Fruit fly (Drosophila melanogaster) whole organism, embryonic: Measurements from ENCODE around the gene pbl.

ENCODE experiments used
- Asciz ChIP-seq: fragments of 200-800 bp; sonication (Bioruptor generic); optimal IDR thresholded peaks from 2 replicates; lab custom pipeline; 2017; ENCODE audit warnings: missing biosample characterization, mild to moderate bottlenecking, missing genetic modification characterization, missing genetic modification reagents
- BtbVII ChIP-seq: fragments of 200-800 bp; sonication (Bioruptor generic); optimal IDR thresholded peaks from 3 replicates; lab custom pipeline; 2017; ENCODE audit warnings: missing biosample characterization, mild to moderate bottlenecking, missing genetic modification characterization
- Bteb2 ChIP-seq: fragments of 200-800 bp; sonication (Bioruptor generic); optimal IDR thresholded peaks from 2 replicates; lab custom pipeline; 2016; ENCODE audit warnings: missing biosample characterization, missing genetic modification characterization
- CG10147 ChIP-seq: fragments of 200-800 bp; sonication (Bioruptor generic); optimal IDR thresholded peaks from 2 replicates; lab custom pipeline; 2019; ENCODE audit warnings: missing biosample characterization, mild to moderate bottlenecking, missing genetic modification characterization, moderate library complexity
- CG10209 ChIP-seq: fragments of 200-800 bp; sonication (Bioruptor generic); optimal IDR thresholded peaks from 3 replicates; lab custom pipeline; 2017; ENCODE audit warnings: missing biosample characterization, mild to moderate bottlenecking, missing genetic modification characterization, missing genetic modification reagents
- CG10959 ChIP-seq: fragments of 200-800 bp; sonication (Bioruptor generic); IDR thresholded peaks from 2 replicates; pipeline ENCODE4 v1.3.6; 2022; ENCODE audit warnings: missing biosample characterization, missing genetic modification characterization
- CG12155 ChIP-seq: fragments of 200-800 bp; sonication (Bioruptor generic); optimal IDR thresholded peaks from 3 replicates; lab custom pipeline; 2016; ENCODE audit warnings: missing biosample characterization, missing genetic modification characterization
- CG12744 ChIP-seq: fragments of 200-800 bp; sonication (Bioruptor generic); optimal IDR thresholded peaks from 2 replicates; lab custom pipeline; 2016; ENCODE audit warnings: missing biosample characterization, missing genetic modification characterization
- CG14441 ChIP-seq: fragments of 200-800 bp; sonication (Bioruptor generic); IDR thresholded peaks from 2 replicates; pipeline ENCODE4 v1.3.6; 2022; ENCODE audit warnings: missing biosample characterization, missing genetic modification characterization
- CG1832 ChIP-seq: fragments of 200-800 bp; sonication (Bioruptor generic); optimal IDR thresholded peaks from 2 replicates; lab custom pipeline; 2017; ENCODE audit warnings: missing biosample characterization, mild to moderate bottlenecking, missing genetic modification characterization, inconsistent platforms
- CG2712 ChIP-seq: fragments of 200-800 bp; optimal IDR thresholded peaks from 3 replicates; lab custom pipeline; 2019; ENCODE audit warnings: missing biosample characterization, mild to moderate bottlenecking, missing genetic modification characterization, moderate library complexity
- CG34224 ChIP-seq: fragments of 200-800 bp; sonication (Bioruptor generic); IDR thresholded peaks from 3 replicates; pipeline ENCODE4 v1.3.6; 2022; ENCODE audit warnings: missing biosample characterization, missing genetic modification characterization; ENCODE audit not compliant: partially characterized antibody
- CG4328 ChIP-seq: fragments of 200-800 bp; sonication (Bioruptor generic); optimal IDR thresholded peaks from 3 replicates; lab custom pipeline; 2017; ENCODE audit warnings: missing biosample characterization, missing genetic modification reagents, missing genetic modification characterization
- CG5180 ChIP-seq: fragments of 200-800 bp; sonication (Bioruptor generic); optimal IDR thresholded peaks from 3 replicates; lab custom pipeline; 2017; ENCODE audit warnings: missing biosample characterization, missing genetic modification characterization, mild to moderate bottlenecking, moderate library complexity, missing genetic modification reagents
- CG5953 ChIP-seq: fragments of 200-800 bp; sonication (Bioruptor generic); IDR thresholded peaks from 2 replicates; pipeline ENCODE4 v1.3.6; 2022; ENCODE audit warnings: missing biosample characterization, missing genetic modification characterization
- CG7786 ChIP-seq: fragments of 200-800 bp; sonication (Bioruptor generic); optimal IDR thresholded peaks from 2 replicates; lab custom pipeline; 2016; ENCODE audit warnings: missing biosample characterization, missing genetic modification characterization
- CG8089 ChIP-seq: fragments of 200-800 bp; sonication (Bioruptor generic); optimal IDR thresholded peaks from 3 replicates; lab custom pipeline; 2016; ENCODE audit warnings: missing biosample characterization, missing genetic modification characterization
- CG9609 ChIP-seq: fragments of 200-800 bp; sonication (Bioruptor generic); optimal IDR thresholded peaks from 3 replicates; lab custom pipeline; 2016; ENCODE audit warnings: missing biosample characterization, missing genetic modification characterization
- E2f1 ChIP-seq: fragments of 200-800 bp; sonication (Bioruptor generic); IDR thresholded peaks from 2 replicates; pipeline ENCODE4 v1.3.6; 2022; ENCODE audit warnings: missing biosample characterization, missing genetic modification characterization
- GATAe ChIP-seq: fragments of 200-800 bp; sonication (Bioruptor generic); conservative IDR thresholded peaks from 2 replicates; pipeline ENCODE4 v1.3.6; 2022; ENCODE audit warnings: missing biosample characterization, missing genetic modification characterization
- HLH54F ChIP-seq: fragments of 200-800 bp; sonication (Bioruptor generic); optimal IDR thresholded peaks from 3 replicates; lab custom pipeline; 2016; ENCODE audit warnings: missing biosample characterization, missing genetic modification characterization
- Hmr ChIP-seq: fragments of 200-800 bp; sonication (Bioruptor generic); optimal IDR thresholded peaks from 3 replicates; lab custom pipeline; 2017; ENCODE audit warnings: mild to moderate bottlenecking, missing biosample characterization, missing genetic modification reagents, missing genetic modification characterization
- Hr78 ChIP-seq, 2 experiments: fragments of 200-800 bp in 1 of 2; fragments of >200 bp in 1 of 2; sonication (Bioruptor generic) in 1 of 2; optimal IDR thresholded peaks; 2 replicates each; lab custom pipeline; 2017 to 2019; ENCODE audit warnings: missing biosample characterization in 2 of 2, missing genetic modification characterization in 2 of 2, mild to moderate bottlenecking in 1 of 2, moderate library complexity in 1 of 2
- Meics ChIP-seq: fragments of 200-800 bp; sonication (Bioruptor generic); optimal IDR thresholded peaks from 2 replicates; lab custom pipeline; 2017; ENCODE audit warnings: missing biosample characterization, mild to moderate bottlenecking, missing genetic modification characterization
- Myb ChIP-seq: fragments of 200-800 bp; sonication (Bioruptor generic); optimal IDR thresholded peaks from 2 replicates; lab custom pipeline; 2016; ENCODE audit warnings: missing biosample characterization, missing genetic modification characterization
- Nf-YB ChIP-seq: fragments of 200-800 bp; sonication (Bioruptor generic); optimal IDR thresholded peaks from 3 replicates; lab custom pipeline; 2019; ENCODE audit warnings: missing biosample characterization, mild to moderate bottlenecking, missing genetic modification characterization, moderate library complexity
- Oli ChIP-seq: fragments of 200-800 bp; sonication (Bioruptor generic); optimal IDR thresholded peaks from 2 replicates; lab custom pipeline; 2018; ENCODE audit warnings: missing biosample characterization, mild to moderate bottlenecking, missing genetic modification characterization, moderate library complexity
- Sox102F ChIP-seq: fragments of 200-800 bp; sonication (Bioruptor generic); optimal IDR thresholded peaks from 2 replicates; lab custom pipeline; 2018; ENCODE audit warnings: missing biosample characterization, mild to moderate bottlenecking, missing genetic modification characterization, moderate library complexity
- Ssrp ChIP-seq: fragments of 200-800 bp; sonication (Bioruptor generic); optimal IDR thresholded peaks from 2 replicates; lab custom pipeline; 2018; ENCODE audit warnings: missing biosample characterization, mild to moderate bottlenecking, missing genetic modification characterization, moderate library complexity
- Taf1 ChIP-seq: fragments of 200-800 bp; sonication (Bioruptor generic); IDR thresholded peaks from 2 replicates; pipeline ENCODE4 v1.3.6; 2022; ENCODE audit warnings: missing biosample characterization, missing genetic modification characterization
- YL-1 ChIP-seq: fragments of 200-800 bp; sonication (Bioruptor generic); optimal IDR thresholded peaks from 3 replicates; lab custom pipeline; 2017; ENCODE audit warnings: missing biosample characterization, mild to moderate bottlenecking, missing genetic modification characterization
- aop ChIP-seq: fragments of 200-800 bp; sonication (Bioruptor generic); IDR thresholded peaks from 2 replicates; pipeline ENCODE4 v1.3.6; 2022; ENCODE audit warnings: missing biosample characterization, missing genetic modification characterization
- bbx ChIP-seq: fragments of 200-800 bp; sonication (Bioruptor generic); IDR thresholded peaks from 2 replicates; pipeline ENCODE4 v1.3.6; 2022; ENCODE audit warnings: missing biosample characterization, missing genetic modification characterization; ENCODE audit not compliant: partially characterized antibody
- cas ChIP-seq: fragments of 200-800 bp; sonication (Bioruptor generic); IDR thresholded peaks from 2 replicates; pipeline ENCODE4 v1.3.6; 2022; ENCODE audit warnings: missing biosample characterization, missing genetic modification characterization
- chn ChIP-seq: fragments of 200-800 bp; sonication (Bioruptor generic); optimal IDR thresholded peaks from 2 replicates; lab custom pipeline; 2016; ENCODE audit warnings: missing biosample characterization, missing genetic modification characterization
- disco-r ChIP-seq: fragments of 200-800 bp; sonication (Bioruptor generic); optimal IDR thresholded peaks from 2 replicates; lab custom pipeline; 2016; ENCODE audit warnings: missing biosample characterization, missing genetic modification characterization
- eve ChIP-seq, 2 experiments: fragments of >200 bp; optimal IDR thresholded peaks; 2 replicates each; lab custom pipeline; 2017; ENCODE audit warnings: missing biosample characterization in 2 of 2, missing genetic modification characterization in 2 of 2
- fd102C ChIP-seq: fragments of 200-800 bp; sonication (Bioruptor generic); optimal IDR thresholded peaks from 2 replicates; lab custom pipeline; 2018; ENCODE audit warnings: missing biosample characterization, mild to moderate bottlenecking, missing genetic modification characterization, moderate library complexity
- gem ChIP-seq: fragments of 200-800 bp; sonication (Bioruptor generic); optimal IDR thresholded peaks from 2 replicates; lab custom pipeline; 2019; ENCODE audit warnings: missing biosample characterization, mild to moderate bottlenecking, missing genetic modification characterization, moderate library complexity
- gt ChIP-seq: fragments of 200-800 bp; sonication (Bioruptor generic); IDR thresholded peaks from 2 replicates; pipeline ENCODE4 v1.3.6; 2022; ENCODE audit warnings: missing biosample characterization, missing genetic modification characterization
- oc ChIP-seq: fragments of 200-800 bp; sonication (Bioruptor generic); optimal IDR thresholded peaks from 2 replicates; lab custom pipeline; 2018; ENCODE audit warnings: missing biosample characterization, mild to moderate bottlenecking, missing genetic modification characterization, moderate library complexity
- p53 ChIP-seq: fragments of 200-800 bp; sonication (Bioruptor generic); optimal IDR thresholded peaks from 2 replicates; lab custom pipeline; 2016; ENCODE audit warnings: missing biosample characterization, missing genetic modification characterization
- pan ChIP-seq, 4 experiments: fragments of >200 bp in 3 of 4; fragments of 200-800 bp in 1 of 4; sonication (Bioruptor generic) in 1 of 4; optimal IDR thresholded peaks in 3 of 4; IDR thresholded peaks in 1 of 4; 2 replicates each; pipeline versions ENCODE4 v1.3.6 to Lab custom; 2017 to 2022; ENCODE audit warnings: missing biosample characterization in 2 of 4, missing genetic modification characterization in 2 of 4, mixed read lengths in 1 of 4
- ranshi ChIP-seq: fragments of 200-800 bp; sonication (Bioruptor generic); IDR thresholded peaks from 2 replicates; pipeline ENCODE4 v1.3.6; 2022; ENCODE audit warnings: missing biosample characterization, missing genetic modification characterization
- ro ChIP-seq: fragments of 200-800 bp; sonication (Bioruptor generic); IDR thresholded peaks from 2 replicates; pipeline ENCODE4 v1.3.6; 2022; ENCODE audit warnings: missing biosample characterization, missing genetic modification characterization
- shn ChIP-seq: fragments of 200-800 bp; sonication (Bioruptor generic); optimal IDR thresholded peaks from 3 replicates; lab custom pipeline; 2016; ENCODE audit warnings: missing biosample characterization, missing genetic modification characterization
- sima ChIP-seq: fragments of 200-800 bp; sonication (Bioruptor generic); optimal IDR thresholded peaks from 2 replicates; lab custom pipeline; 2016; ENCODE audit warnings: missing biosample characterization, missing genetic modification characterization
- slou ChIP-seq: fragments of 200-800 bp; sonication (Bioruptor generic); optimal IDR thresholded peaks from 3 replicates; lab custom pipeline; 2016; ENCODE audit warnings: missing biosample characterization, missing genetic modification characterization
- so ChIP-seq: fragments of 200-800 bp; sonication (Bioruptor generic); IDR thresholded peaks from 3 replicates; pipeline ENCODE4 v1.3.6; 2022; ENCODE audit warnings: missing biosample characterization, missing genetic modification characterization

Gene pbl

DNA sequence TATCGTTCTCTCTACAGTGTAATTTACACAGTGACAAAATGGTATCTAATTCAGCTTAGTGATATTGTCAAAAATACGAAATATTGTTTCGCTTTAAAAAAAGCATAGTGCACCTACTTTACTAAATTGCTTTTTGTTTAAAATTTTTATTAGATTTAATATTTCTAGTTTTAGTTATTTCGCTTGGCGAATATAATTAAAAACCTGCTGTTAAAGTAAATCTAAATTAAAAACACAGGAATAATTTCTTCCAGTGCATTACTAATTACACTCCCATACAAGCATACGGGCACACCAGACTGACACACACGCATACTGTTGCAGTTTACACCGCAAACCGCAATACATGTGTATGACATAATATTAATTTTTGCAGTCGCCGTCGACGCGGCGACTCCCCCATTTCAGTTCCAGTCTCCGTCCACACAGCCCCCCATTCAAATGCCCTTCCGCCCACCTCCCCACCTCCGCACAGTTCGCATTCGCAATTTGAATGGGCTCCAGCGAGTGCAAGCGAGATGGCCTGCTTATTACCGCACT is 47.9 kb downstream of the pbl start (continued):
- TF ChIP-seq fd102C (no peak), CG10209 (peak; percentile 70), chn (GFP tag; lab: Kevin White, UChicago) (no peak), Taf1 (GFP tag; lab: Robert Waterston, UW) (peak; percentile 62; the same call in 1 of the 2 replicates), so (GFP tag; lab: Robert Waterston, UW) (peak; percentile 58; the same call in 2 of the 3 replicates), E2f1 (GFP tag; lab: Robert Waterston, UW) (peak; percentile 66), BtbVII (peak; percentile 63), CG7786 (GFP tag; lab: Kevin White, UChicago) (peak; percentile 33), gt (GFP tag; lab: Robert Waterston, UW) (no peak), aop (GFP tag; lab: Robert Waterston, UW) (no peak), Oli (tag; lab: Kevin White, UChicago) (peak; percentile 58), HLH54F (peak; percentile 51), CG8089 (no peak), ranshi (GFP tag; lab: Robert Waterston, UW) (0 out of 2 replicates have a peak, but pooled peaks have one; percentile 68), CG4328 (GFP tag; lab: Kevin White, UChicago) (no peak), CG14441 (GFP tag; lab: Robert Waterston, UW) (peak; percentile 64), cas (GFP tag; lab: Robert Waterston, UW) (peak; percentile 60), ro (GFP tag; lab: Robert Waterston, UW) (no peak), disco-r (GFP tag; lab: Kevin White, UChicago) (no peak), p53 (GFP tag; lab: Kevin White, UChicago) (no peak), Nf-YB (GFP tag; lab: Kevin White, UChicago) (peak; percentile 25), Sox102F (GFP tag; lab: Kevin White, UChicago) (peak; percentile 53), gem (tag; lab: Kevin White, UChicago) (peak; percentile 86), Hmr (GFP tag; lab: Kevin White, UChicago) (peak; percentile 81), Meics (GFP tag; lab: Kevin White, UChicago) (peak; percentile 84), bbx (no peak), Asciz (GFP tag; lab: Kevin White, UChicago) (no peak), CG12744 (GFP tag; lab: Kevin White, UChicago) (peak; percentile 55), sima (GFP tag; lab: Kevin White, UChicago) (no peak), oc (no peak), Hr78 (GFP tag; optimal IDR thresholded peaks at IDR 0.05; lab: Kevin White, UChicago) (no peak), CG10959 (GFP tag; lab: Robert Waterston, UW) (no peak), CG2712 (tag; lab: Kevin White, UChicago) (peak; percentile 49), slou (GFP tag; lab: Kevin White, UChicago) (no peak), pan (optimal IDR thresholded peaks at IDR 0.05; lab: Kevin White, UChicago) (no peak), pan (GFP tag; optimal IDR thresholded peaks at IDR 0.05 in 1 of 2, IDR thresholded peaks at IDR 0.05 in 1 of 2) (peak in 1 of 2 experiments; percentile 78), CG5180 (no peak), CG9609 (GFP tag; lab: Kevin White, UChicago) (no peak), CG34224 (GFP tag; lab: Robert Waterston, UW) (no peak), CG5953 (GFP tag; lab: Robert Waterston, UW) (no peak), CG12155 (GFP tag; lab: Kevin White, UChicago) (peak; percentile 60), Bteb2 (GFP tag; lab: Kevin White, UChicago) (peak; percentile 65), eve (GFP tag; optimal IDR thresholded peaks at IDR 0.05; lab: Kevin White, UChicago) (no peak), Ssrp (tag; lab: Kevin White, UChicago) (peak; percentile 33), YL-1 (no peak), shn (no peak), CG1832 (no peak), CG10147 (GFP tag; lab: Kevin White, UChicago) (peak; percentile 85), GATAe (GFP tag; lab: Robert Waterston, UW) (peak; percentile 68), Myb (GFP tag; lab: Kevin White, UChicago) (peak; percentile 6)
